Worm (Caenorhabditis elegans): ENCODE measurements around the gene taf-11.3.

The taf-11.3 gene

DNA sequence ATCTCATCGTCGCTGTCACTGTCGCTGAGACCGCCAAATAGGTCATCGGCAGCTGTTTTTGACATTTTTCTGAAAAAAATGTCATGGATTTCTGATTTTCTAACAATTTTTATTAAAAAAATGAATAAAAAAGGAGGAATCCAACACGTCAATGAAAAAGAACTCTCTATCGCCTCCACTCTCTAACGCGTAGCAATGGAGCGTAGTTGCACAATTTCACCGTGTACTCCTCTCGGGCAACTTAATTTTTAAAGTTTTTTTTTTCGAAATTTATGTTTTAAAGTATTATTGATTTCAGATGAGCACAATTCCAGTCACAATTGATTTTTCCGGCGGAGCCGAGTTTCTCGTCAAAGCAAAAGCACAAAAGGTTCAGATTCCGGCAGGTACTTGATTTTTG is at the start of gene taf-11.3, which contains the start of gene urm-1:
taf-11.3 (minus strand) TSS at position 69 of the 400 bp plus-strand sequence.
urm-1 (plus strand) TSS at position 299 of the 400 bp plus-strand sequence.
- peak; percentile 77 for TF ChIP-seq ces-1 (GFP tag; optimal IDR thresholded peaks at IDR 0.05)
- TF ChIP-seq sem-2 (GFP tag; optimal IDR thresholded peaks at IDR 0.05), result no peak
- peak; percentile 49 for TF ChIP-seq ceh-39 (tag; optimal IDR thresholded peaks at IDR 0.05)
- peak; percentile 34 for TF ChIP-seq lsy-2 (tag; optimal IDR thresholded peaks at IDR 0.05)
- peak; percentile 13 for TF ChIP-seq hlh-1 (tag; optimal IDR thresholded peaks at IDR 0.05)
- peak; percentile 75 for TF ChIP-seq mep-1 (tag; optimal IDR thresholded peaks at IDR 0.05)
- peak; percentile 49 for TF ChIP-seq lin-13 (tag; optimal IDR thresholded peaks at IDR 0.05)
- TF ChIP-seq nhr-237 (tag; optimal IDR thresholded peaks at IDR 0.05), result peak; percentile 54
- TF ChIP-seq pha-4 (tag; optimal IDR thresholded peaks at IDR 0.05), result peak; percentile 67
- no peak for TF ChIP-seq nhr-76 (tag; optimal IDR thresholded peaks at IDR 0.05)

- TF ChIP-seq sptf-1 (tag; optimal IDR thresholded peaks at IDR 0.05) (no peak), bed-3 (GFP tag; optimal IDR thresholded peaks at IDR 0.05) (no peak), hlh-1 (tag; optimal IDR thresholded peaks at IDR 0.05) (no peak), nhr-28 (tag; optimal IDR thresholded peaks at IDR 0.05) (no peak), ceh-39 (tag; optimal IDR thresholded peaks at IDR 0.05) (no peak), ham-2 (GFP tag; optimal IDR thresholded peaks at IDR 0.05) (no peak), ces-1 (GFP tag; optimal IDR thresholded peaks at IDR 0.05) (no peak), elt-1 (tag; optimal IDR thresholded peaks at IDR 0.05; ENCODE audit: borderline replicate concordance, insufficient read depth) (no peak), ztf-11 (tag; optimal IDR thresholded peaks at IDR 0.05) (no peak), ceh-83 (GFP tag; optimal IDR thresholded peaks at IDR 0.05) (no peak), tbx-8 (GFP tag; optimal IDR thresholded peaks at IDR 0.05) (no peak), nhr-2 (tag; optimal IDR thresholded peaks at IDR 0.05) (no peak), pha-4 (tag; optimal IDR thresholded peaks at IDR 0.05) (no peak)
Observed at ce11 chrIII:10552929-10553328, 47.9 kb upstream of the taf-11.3 start, which contains the start of gene T21C12.8. Gene T21C12.8, minus strand, starts transcription at chrIII:10553029.

DNA sequence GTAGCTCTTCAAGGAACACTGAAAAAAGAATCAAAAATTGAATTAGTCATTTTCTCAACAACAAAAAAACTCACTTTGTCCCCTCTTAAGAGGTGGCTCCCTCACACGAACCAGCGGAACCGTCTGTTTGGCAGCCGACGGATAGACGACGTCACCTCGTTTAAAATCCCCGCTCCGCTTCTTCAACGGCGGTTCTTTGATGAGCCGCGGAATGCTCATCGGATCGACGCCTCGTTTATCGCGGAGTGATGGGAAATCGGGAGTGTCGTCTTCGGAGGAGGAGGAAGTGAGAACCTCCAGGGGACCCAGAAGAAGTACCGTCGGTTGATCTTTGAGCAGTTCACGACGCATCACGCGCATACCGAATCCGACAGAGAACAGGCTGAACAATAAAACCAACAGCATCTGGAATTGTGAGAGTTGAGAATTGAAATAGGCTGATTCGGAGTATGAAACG is 33.7 kb upstream of the taf-11.3 start, which contains the start of gene nlp-68:
nlp-68 (minus strand) TSS at position 407 of the 457 bp plus-strand sequence.
- no peak for TF ChIP-seq ces-1 (GFP tag; optimal IDR thresholded peaks at IDR 0.05)
- TF ChIP-seq lin-32 (GFP tag; optimal IDR thresholded peaks at IDR 0.05), result no peak
- no peak for TF ChIP-seq ztf-11 (tag; optimal IDR thresholded peaks at IDR 0.05)
- no peak for TF ChIP-seq sem-2 (GFP tag; optimal IDR thresholded peaks at IDR 0.05)
- TF ChIP-seq mep-1 (tag; optimal IDR thresholded peaks at IDR 0.05), result no peak
- no peak for TF ChIP-seq nhr-76 (tag; optimal IDR thresholded peaks at IDR 0.05)
- no peak for TF ChIP-seq elt-1 (tag; optimal IDR thresholded peaks at IDR 0.05; ENCODE audit: borderline replicate concordance, insufficient read depth)
- no peak for TF ChIP-seq lsy-2 (tag; optimal IDR thresholded peaks at IDR 0.05)
- no peak for TF ChIP-seq drap-1 (GFP tag; optimal IDR thresholded peaks at IDR 0.05)
- no peak for TF ChIP-seq bed-3 (GFP tag; optimal IDR thresholded peaks at IDR 0.05)
- TF ChIP-seq sptf-1 (tag; optimal IDR thresholded peaks at IDR 0.05), result no peak
- no peak for TF ChIP-seq cnd-1 (tag; optimal IDR thresholded peaks at IDR 0.05)
- no peak for TF ChIP-seq M03D4.4 (tag; optimal IDR thresholded peaks at IDR 0.05)
- TF ChIP-seq zip-8 (tag; optimal IDR thresholded peaks at IDR 0.05), result no peak
- no peak for TF ChIP-seq unc-39 (tag; optimal IDR thresholded peaks at IDR 0.05)
- no peak for TF ChIP-seq blmp-1 (tag; optimal IDR thresholded peaks at IDR 0.05)
- TF ChIP-seq nhr-28 (tag; optimal IDR thresholded peaks at IDR 0.05), result no peak
- no peak for TF ChIP-seq hlh-1 (tag; optimal IDR thresholded peaks at IDR 0.05)
- no peak for TF ChIP-seq lin-13 (tag; optimal IDR thresholded peaks at IDR 0.05)

- TF ChIP-seq drap-1 (GFP tag; optimal IDR thresholded peaks at IDR 0.05) (no peak), blmp-1 (tag; optimal IDR thresholded peaks at IDR 0.05) (no peak), ceh-83 (GFP tag; optimal IDR thresholded peaks at IDR 0.05) (no peak), nhr-12 (tag; optimal IDR thresholded peaks at IDR 0.05) (no peak), tbx-8 (GFP tag; optimal IDR thresholded peaks at IDR 0.05) (no peak), mls-2 (tag; optimal IDR thresholded peaks at IDR 0.05) (no peak), unc-39 (tag; optimal IDR thresholded peaks at IDR 0.05) (no peak)
Observed at ce11 chrIII:10537558-10537957, 32.5 kb upstream of the taf-11.3 start.

DNA sequence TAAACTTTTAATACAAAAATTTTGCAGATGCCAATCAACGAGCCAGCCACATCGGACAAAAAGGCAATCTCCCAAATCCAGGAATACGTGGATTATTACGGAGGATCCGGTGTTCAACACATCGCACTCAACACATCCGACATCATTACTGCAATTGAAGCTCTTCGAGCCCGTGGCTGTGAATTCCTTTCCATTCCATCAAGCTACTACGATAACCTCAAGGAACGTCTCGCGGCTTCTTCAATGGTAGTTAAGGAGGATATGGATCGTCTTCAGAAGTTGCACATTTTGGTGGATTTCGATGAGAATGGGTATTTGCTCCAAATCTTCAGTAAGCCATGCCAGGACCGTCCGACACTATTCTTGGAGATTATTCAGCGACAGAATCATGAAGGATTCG is 32.0 kb upstream of the taf-11.3 start:
- TF ChIP-seq nhr-28 (tag; optimal IDR thresholded peaks at IDR 0.05) (no peak), unc-62 (GFP tag; optimal IDR thresholded peaks at IDR 0.05) (no peak), ham-2 (GFP tag; optimal IDR thresholded peaks at IDR 0.05) (no peak), hlh-1 (tag; optimal IDR thresholded peaks at IDR 0.05) (no peak), M03D4.4 (tag; optimal IDR thresholded peaks at IDR 0.05) (no peak), ceh-83 (GFP tag; optimal IDR thresholded peaks at IDR 0.05) (no peak), mls-2 (tag; optimal IDR thresholded peaks at IDR 0.05) (no peak), blmp-1 (tag; optimal IDR thresholded peaks at IDR 0.05) (no peak), elt-1 (tag; optimal IDR thresholded peaks at IDR 0.05; ENCODE audit: borderline replicate concordance, insufficient read depth) (no peak), sem-2 (GFP tag; optimal IDR thresholded peaks at IDR 0.05) (no peak), ceh-43 (GFP tag; optimal IDR thresholded peaks at IDR 0.05) (no peak), nhr-237 (tag; optimal IDR thresholded peaks at IDR 0.05) (no peak), flh-1 (GFP tag; optimal IDR thresholded peaks at IDR 0.05) (no peak), snpc-4 (tag; optimal IDR thresholded peaks at IDR 0.05) (no peak), bed-3 (GFP tag; optimal IDR thresholded peaks at IDR 0.05) (no peak)

Measured in whole organism, mixed stage, embryonic.